Worm (Caenorhabditis elegans): ENCODE results near the gene nspd-2.

ce11 chrIV:9796494-9796893, 47.4 kb upstream of the nspd-2 start, which contains the start of gene pis-1:
- TF ChIP-seq zfp-2 (tag; optimal IDR thresholded peaks at IDR 0.05) (no peak), dve-1 (tag; optimal IDR thresholded peaks at IDR 0.05; ENCODE audit: insufficient read depth) (no peak)
